Worm (Caenorhabditis elegans) whole organism, late embryonic: ENCODE data around the gene nhr-17.

Experiments used
- C08G9.2 ChIP-seq: sonication (generic microtip); optimal IDR thresholded peaks from 2 replicates; lab custom pipeline; 2016; ENCODE audit warnings: mild to moderate bottlenecking, missing genetic modification characterization, moderate library complexity, missing compliant biosample characterization
- F13H6.1 ChIP-seq: sonication (generic microtip); optimal IDR thresholded peaks from 2 replicates; lab custom pipeline; 2016; ENCODE audit warnings: missing genetic modification characterization, missing compliant biosample characterization
- K02D7.2 ChIP-seq: sonication (generic microtip); optimal IDR thresholded peaks from 2 replicates; lab custom pipeline; 2017; ENCODE audit warnings: mild to moderate bottlenecking, missing genetic modification characterization, missing compliant biosample characterization
- Y22D7AL.16 ChIP-seq: sonication (generic microtip); optimal IDR thresholded peaks from 2 replicates; lab custom pipeline; 2016; ENCODE audit warnings: missing genetic modification characterization, missing compliant biosample characterization
- ama-1 ChIP-seq: fragments of 150-350 bp; optimal IDR thresholded peaks from 2 replicates; lab custom pipeline; 2014
- ceh-14 ChIP-seq: sonication (generic microtip); optimal IDR thresholded peaks from 2 replicates; lab custom pipeline; 2016; ENCODE audit warnings: missing genotype, missing genetic modification characterization, missing compliant biosample characterization
- ceh-19 ChIP-seq: fragments of 200-800 bp; sonication (Bioruptor generic); optimal IDR thresholded peaks from 2 replicates; lab custom pipeline; 2018; ENCODE audit warnings: mild to moderate bottlenecking, missing genetic modification characterization, missing compliant biosample characterization
- ceh-31 ChIP-seq: sonication (generic microtip); optimal IDR thresholded peaks from 2 replicates; lab custom pipeline; 2016; ENCODE audit warnings: missing genetic modification characterization, missing compliant biosample characterization
- ceh-34 ChIP-seq: sonication (generic microtip); optimal IDR thresholded peaks from 2 replicates; lab custom pipeline; 2016; ENCODE audit warnings: mild to moderate bottlenecking, missing genetic modification characterization, missing compliant biosample characterization
- ceh-45 ChIP-seq: fragments of 200-800 bp; sonication (Bioruptor generic); IDR thresholded peaks from 2 replicates; pipeline ENCODE4 v1.3.6; 2022; ENCODE audit warnings: missing genetic modification reagents, missing genetic modification characterization, missing compliant biosample characterization
- ceh-48 ChIP-seq: sonication (generic microtip); optimal IDR thresholded peaks from 2 replicates; lab custom pipeline; 2016; ENCODE audit warnings: missing genetic modification characterization, inconsistent platforms, missing compliant biosample characterization
- dve-1 ChIP-seq: sonication (generic microtip); optimal IDR thresholded peaks from 2 replicates; lab custom pipeline; 2017; ENCODE audit warnings: antibody characterized with exemption, mild to moderate bottlenecking, missing genetic modification characterization, missing compliant biosample characterization
- elt-2 ChIP-seq: sonication (generic microtip); optimal IDR thresholded peaks from 2 replicates; lab custom pipeline; 2016; ENCODE audit warnings: missing genetic modification reagents, missing genetic modification characterization, missing compliant biosample characterization
- elt-4 ChIP-seq: sonication (generic microtip); optimal IDR thresholded peaks from 2 replicates; lab custom pipeline; 2016; ENCODE audit warnings: missing genetic modification characterization, missing compliant biosample characterization
- hlh-13 ChIP-seq: fragments of 200-800 bp; sonication (Bioruptor generic); optimal IDR thresholded peaks from 2 replicates; lab custom pipeline; 2018; ENCODE audit warnings: mild to moderate bottlenecking, missing genetic modification characterization, missing compliant biosample characterization
- hlh-6 ChIP-seq: sonication (generic microtip); optimal IDR thresholded peaks from 2 replicates; lab custom pipeline; 2016; ENCODE audit warnings: missing genotype, missing genetic modification characterization, missing compliant biosample characterization
- hlh-8 ChIP-seq: sonication (generic microtip); optimal IDR thresholded peaks from 2 replicates; lab custom pipeline; 2016; ENCODE audit warnings: missing genotype, missing genetic modification characterization, missing compliant biosample characterization
- lin-11 ChIP-seq: fragments of 200-800 bp; sonication (Bioruptor generic); optimal IDR thresholded peaks from 2 replicates; lab custom pipeline; 2018; ENCODE audit warnings: mild to moderate bottlenecking, missing genetic modification characterization, missing compliant biosample characterization
- mec-3 ChIP-seq: sonication (generic microtip); optimal IDR thresholded peaks from 2 replicates; lab custom pipeline; 2016; ENCODE audit warnings: borderline replicate concordance, missing genetic modification characterization, missing compliant biosample characterization
- nfya-1 ChIP-seq: sonication (generic microtip); optimal IDR thresholded peaks from 2 replicates; lab custom pipeline; 2017; ENCODE audit warnings: missing genetic modification characterization, mild to moderate bottlenecking, missing compliant biosample characterization, antibody characterized with exemption, moderate library complexity
- npax-4 ChIP-seq: sonication (generic microtip); optimal IDR thresholded peaks from 2 replicates; lab custom pipeline; 2016; ENCODE audit warnings: missing genetic modification characterization, missing compliant biosample characterization
- pag-3 ChIP-seq: sonication (generic microtip); optimal IDR thresholded peaks from 2 replicates; lab custom pipeline; 2016; ENCODE audit warnings: missing compliant biosample characterization, missing genetic modification characterization, borderline replicate concordance
- pha-2 ChIP-seq: sonication (generic microtip); optimal IDR thresholded peaks from 2 replicates; lab custom pipeline; 2017; ENCODE audit warnings: mild to moderate bottlenecking, missing genetic modification characterization, missing compliant biosample characterization
- pha-4 ChIP-seq: fragments of 150-350 bp; optimal IDR thresholded peaks from 2 replicates; lab custom pipeline; 2018; ENCODE audit warnings: missing biosample characterization, missing genetic modification reagents, missing genetic modification characterization
- ref-2 ChIP-seq: sonication (generic microtip); optimal IDR thresholded peaks from 2 replicates; lab custom pipeline; 2016; ENCODE audit warnings: missing genetic modification characterization, missing compliant biosample characterization
- rnt-1 ChIP-seq: sonication (generic microtip); optimal IDR thresholded peaks from 2 replicates; lab custom pipeline; 2016; ENCODE audit warnings: missing genetic modification characterization, missing compliant biosample characterization
- sdc-2 ChIP-seq: sonication (generic microtip); optimal IDR thresholded peaks from 2 replicates; lab custom pipeline; 2016; ENCODE audit warnings: missing genotype, missing genetic modification characterization, missing compliant biosample characterization
- syd-9 ChIP-seq: sonication (generic microtip); optimal IDR thresholded peaks from 2 replicates; lab custom pipeline; 2016; ENCODE audit warnings: mild to moderate bottlenecking, missing genetic modification characterization, moderate library complexity, missing compliant biosample characterization
- tbx-2 ChIP-seq: sonication (generic microtip); optimal IDR thresholded peaks from 2 replicates; lab custom pipeline; 2016; ENCODE audit warnings: missing genetic modification characterization, missing compliant biosample characterization
- ttx-3 ChIP-seq: sonication (generic microtip); optimal IDR thresholded peaks from 2 replicates; lab custom pipeline; 2016; ENCODE audit warnings: missing genetic modification reagents, missing genetic modification characterization, missing compliant biosample characterization
- unc-42 ChIP-seq: sonication (generic microtip); optimal IDR thresholded peaks from 2 replicates; lab custom pipeline; 2016; ENCODE audit warnings: missing genotype, missing genetic modification characterization, missing compliant biosample characterization
- unc-55 ChIP-seq: sonication (generic microtip); optimal IDR thresholded peaks from 2 replicates; lab custom pipeline; 2017; ENCODE audit warnings: missing biosample characterization, missing genetic modification reagents, missing genetic modification characterization
- zip-5 ChIP-seq: sonication (generic microtip); optimal IDR thresholded peaks from 2 replicates; lab custom pipeline; 2016; ENCODE audit warnings: missing genetic modification characterization, missing compliant biosample characterization
- ztf-16 ChIP-seq: sonication (generic microtip); optimal IDR thresholded peaks from 2 replicates; lab custom pipeline; 2017; ENCODE audit warnings: missing genetic modification characterization, missing compliant biosample characterization

The nhr-17 gene

DNA sequence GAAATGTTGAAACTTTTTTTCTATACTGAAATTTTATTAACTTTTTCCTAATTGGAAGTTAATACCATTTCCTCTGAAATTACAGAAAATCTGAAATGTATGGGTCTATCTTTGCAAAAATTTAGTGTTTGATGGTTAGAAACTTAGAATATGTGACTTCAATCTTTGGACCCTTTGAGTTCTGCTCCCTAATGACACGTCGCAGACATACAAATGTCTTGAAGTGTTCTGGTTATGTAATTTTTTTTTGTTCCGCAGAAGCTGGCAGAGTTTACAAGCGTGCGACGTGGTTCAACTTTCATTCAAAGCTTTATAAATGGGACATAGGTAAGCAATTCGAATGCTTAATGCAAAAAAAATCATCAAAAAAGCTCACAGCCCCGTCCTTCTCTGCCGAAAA, 29.7 kb downstream of the nhr-17 start:
- TF ChIP-seq ceh-14 = no peak
- TF ChIP-seq hlh-8 = no peak
- no peak for TF ChIP-seq pag-3 (tag; lab: Kevin White, UChicago)
- TF ChIP-seq ceh-34 (tag; lab: Kevin White, UChicago) = no peak
- no peak for TF ChIP-seq C08G9.2 (tag; lab: Kevin White, UChicago)
- TF ChIP-seq ceh-48 (tag; lab: Kevin White, UChicago) = no peak
- no peak for TF ChIP-seq mec-3
- no peak for TF ChIP-seq Y22D7AL.16 (tag; lab: Kevin White, UChicago)
- TF ChIP-seq npax-4 (tag; lab: Kevin White, UChicago) = no peak
- TF ChIP-seq ama-1 = no peak
- no peak for TF ChIP-seq K02D7.2 (tag; lab: Kevin White, UChicago)
- TF ChIP-seq, all 69 proteins: peak for 0

DNA sequence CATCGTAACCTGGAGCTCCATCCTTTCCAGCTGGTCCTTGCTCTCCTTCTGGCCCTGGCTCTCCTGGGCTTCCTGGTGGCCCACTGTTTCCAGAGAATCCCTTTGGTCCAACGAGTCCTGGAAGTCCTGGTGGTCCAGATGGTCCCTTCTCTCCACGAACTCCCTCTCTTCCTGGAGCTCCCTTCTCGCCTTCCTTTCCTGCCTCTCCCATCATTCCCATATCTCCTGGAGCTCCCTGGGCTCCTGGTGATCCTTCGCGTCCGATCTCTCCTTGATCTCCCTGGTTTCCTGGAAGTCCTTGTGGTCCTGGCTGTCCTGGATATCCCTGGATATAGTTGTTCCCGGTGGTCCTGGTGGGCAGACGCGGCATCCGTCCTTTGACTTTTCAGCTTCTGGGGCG, 31.4 kb downstream of the nhr-17 start:
- TF ChIP-seq ceh-14 = peak; percentile 9
- TF ChIP-seq syd-9 = no peak
- peak; percentile 17 for TF ChIP-seq elt-4 (tag; lab: Kevin White, UChicago)
- peak; percentile 18 for TF ChIP-seq C08G9.2 (tag; lab: Kevin White, UChicago)
- TF ChIP-seq zip-5 (tag; lab: Kevin White, UChicago) = no peak
- TF ChIP-seq hlh-6 (tag; lab: Kevin White, UChicago) = no peak
- no peak for TF ChIP-seq pha-4

DNA sequence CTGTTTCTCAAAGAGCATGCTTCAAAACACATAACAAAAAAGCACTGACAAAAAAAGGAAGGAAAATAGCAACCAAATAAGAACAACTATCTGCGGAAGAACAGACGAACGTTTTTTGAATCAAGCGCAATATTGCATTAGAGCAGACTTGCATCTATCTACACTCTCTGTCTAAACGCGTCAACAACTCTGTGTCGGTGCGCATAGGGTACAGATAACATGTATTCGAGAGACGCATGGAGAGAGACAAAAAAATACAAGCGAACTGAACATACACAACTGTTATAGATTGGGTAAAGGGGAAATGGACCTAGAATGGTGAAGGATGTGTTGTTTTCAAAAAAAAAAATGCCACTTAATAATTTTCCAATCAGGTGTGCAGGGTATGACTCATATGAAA, 32.6 kb downstream of the nhr-17 start:
- TF ChIP-seq ttx-3 (tag; lab: Kevin White, UChicago) = no peak
- TF ChIP-seq lin-11 (tag; lab: Kevin White, UChicago) = no peak
- TF ChIP-seq elt-2 (tag; lab: Kevin White, UChicago) = peak; percentile 5
- peak; percentile 4 for TF ChIP-seq unc-55
- no peak for TF ChIP-seq rnt-1 (tag; lab: Kevin White, UChicago)
- TF ChIP-seq nfya-1 (tag; lab: Kevin White, UChicago) = peak; percentile 14
- TF ChIP-seq dve-1 = peak; percentile 20
- peak; percentile 22 for TF ChIP-seq sdc-2 (tag; lab: Kevin White, UChicago)
- peak; percentile 14 for TF ChIP-seq tbx-2 (tag; lab: Kevin White, UChicago)

DNA sequence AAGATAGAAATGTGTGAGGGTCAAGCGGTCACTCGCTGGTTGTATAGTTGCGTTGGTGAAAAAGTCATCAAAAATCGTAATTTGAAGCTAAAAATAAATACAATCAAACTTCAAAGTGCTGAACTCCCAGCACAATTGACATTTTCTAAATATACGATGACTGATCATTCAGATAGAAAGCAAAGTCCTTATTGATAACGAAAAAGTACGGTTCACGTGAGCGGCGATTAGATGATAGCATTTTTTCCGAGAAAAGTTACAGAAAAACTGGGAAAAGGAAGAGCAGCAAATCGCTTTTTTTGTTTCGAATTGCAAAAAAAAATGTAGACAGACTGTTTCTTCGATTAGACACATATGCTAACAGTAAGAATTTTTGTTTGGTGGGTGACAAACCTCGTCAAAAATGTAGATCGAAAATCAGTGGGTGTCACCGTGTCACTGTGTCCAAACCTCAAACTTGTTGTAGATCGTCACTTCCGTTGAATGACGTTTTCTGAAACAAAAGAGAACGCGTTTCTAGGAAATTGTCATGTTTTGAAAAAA, 33.7 kb downstream of the nhr-17 start, which contains the start of gene ivns-1:
TSS of gene ivns-1 (minus strand) at position 493 of the 543 bp plus-strand sequence.
- TF ChIP-seq hlh-13 (no peak), syd-9 (no peak), ztf-16 (no peak), ceh-31 (no peak), unc-42 (tag; lab: Kevin White, UChicago) (no peak), ref-2 (tag; lab: Kevin White, UChicago) (no peak), ceh-45 (GFP tag; lab: Robert Waterston, UW) (no peak), zip-5 (tag; lab: Kevin White, UChicago) (no peak), F13H6.1 (tag; lab: Kevin White, UChicago) (no peak), pha-2 (tag; lab: Kevin White, UChicago) (no peak)

DNA sequence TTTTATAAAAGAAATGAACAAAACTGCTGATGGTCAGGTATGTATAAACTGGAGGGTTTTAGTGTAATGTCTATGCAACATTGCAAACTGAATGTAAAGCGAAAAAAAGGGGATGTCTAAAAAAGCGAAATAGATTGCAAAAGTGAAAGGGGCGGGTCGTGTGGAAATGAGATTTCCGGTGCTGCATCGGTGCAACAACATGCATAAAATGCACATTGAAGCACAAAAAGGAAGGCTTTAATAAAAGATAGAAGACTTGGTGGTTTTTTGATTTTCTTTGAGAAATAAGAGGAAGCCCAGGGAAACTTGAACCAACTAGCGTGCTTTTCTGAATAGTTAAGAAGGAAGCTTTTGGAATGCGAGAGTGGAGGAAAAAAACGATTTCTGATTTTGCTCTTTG, 35.0 kb downstream of the nhr-17 start:
- TF ChIP-seq ceh-19 (GFP tag; lab: Kevin White, UChicago) = no peak
- TF ChIP-seq unc-42 (tag; lab: Kevin White, UChicago) = peak; percentile 76
- TF ChIP-seq hlh-6 (tag; lab: Kevin White, UChicago) = no peak
